Worm (Caenorhabditis elegans): ENCODE data around the gene nhr-80.

nhr-80 gene

DNA sequence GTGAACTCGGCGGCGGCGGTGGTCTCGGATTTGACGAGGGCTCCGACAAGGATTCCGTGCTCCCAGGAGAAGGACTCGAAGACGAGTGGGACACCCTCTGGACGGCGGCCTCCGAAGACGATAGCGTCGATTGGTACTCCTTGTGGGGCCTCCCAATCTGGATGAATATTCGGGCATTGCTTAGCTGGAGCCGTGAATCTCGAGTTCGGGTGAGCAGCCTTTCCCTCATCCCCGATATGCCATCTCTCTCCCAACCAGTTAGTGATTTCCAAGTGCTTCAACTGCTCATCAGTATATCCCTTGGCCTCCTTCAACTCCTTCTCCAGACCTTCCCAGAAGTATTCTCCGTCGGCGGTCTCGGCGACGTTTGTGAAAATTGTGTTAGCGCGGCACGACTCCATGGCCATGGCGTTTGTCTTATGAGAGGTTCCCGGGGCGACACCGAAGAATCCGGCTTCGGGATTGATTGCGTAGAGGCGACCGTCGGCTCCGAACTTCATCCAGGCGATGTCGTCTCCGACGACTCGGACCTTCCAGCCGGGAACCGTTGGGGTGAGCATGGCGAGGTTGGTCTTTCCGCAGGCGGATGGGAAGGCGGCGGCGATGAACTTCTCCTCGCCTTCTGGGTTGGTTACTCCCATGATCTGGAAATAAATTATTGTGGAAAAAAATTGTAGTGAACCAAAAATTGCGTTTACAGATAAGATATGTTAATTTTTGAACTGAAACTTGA lies 49.1 kb upstream of the nhr-80 start (continued):
- TF ChIP-seq nhr-11 (tag; optimal IDR thresholded peaks at IDR 0.05) (no peak), lin-1 (GFP tag; IDR thresholded peaks at IDR 0.05) (no peak), F26F4.8 (GFP tag; conservative IDR thresholded peaks at IDR 0.05) (no peak), nhr-102 (tag; optimal IDR thresholded peaks at IDR 0.05) (no peak)

DNA sequence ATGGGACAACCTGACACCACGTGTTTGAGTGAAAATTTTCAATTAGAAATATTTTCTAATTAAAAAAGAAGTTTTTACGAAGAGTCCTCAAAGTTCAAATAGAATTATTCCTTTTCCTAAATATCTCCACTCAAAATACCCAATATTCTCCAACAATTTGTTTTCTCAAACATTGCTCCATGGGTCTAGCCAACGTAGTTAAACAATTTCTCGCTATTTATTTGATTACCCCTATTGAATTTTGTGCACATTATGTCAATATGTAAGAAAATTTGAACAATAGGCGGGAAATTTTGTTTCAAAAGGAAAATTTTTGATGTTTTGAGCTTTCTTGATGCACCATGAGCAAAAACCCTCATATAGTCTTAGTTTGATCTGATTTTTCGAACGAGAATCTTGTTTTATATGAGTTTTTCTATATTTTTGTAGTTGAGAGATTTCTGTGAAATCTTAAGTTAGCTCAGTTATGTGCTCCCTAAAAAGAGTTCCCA lies 47.8 kb upstream of the nhr-80 start:
- no peak for TF ChIP-seq mxl-2 (GFP tag; conservative IDR thresholded peaks at IDR 0.05)
- peak; percentile 60 for TF ChIP-seq ces-1 (GFP tag; optimal IDR thresholded peaks at IDR 0.05)
- peak; percentile 64 for TF ChIP-seq vab-7 (GFP tag; IDR thresholded peaks at IDR 0.05)
- TF ChIP-seq hlh-30 (tag; optimal IDR thresholded peaks at IDR 0.05; ENCODE audit: insufficient read depth), result no peak
- peak; percentile 75; the same call in 1 of the 2 replicates for TF ChIP-seq T26A8.4 (GFP tag; IDR thresholded peaks at IDR 0.05)
- TF ChIP-seq unc-130 (GFP tag; optimal IDR thresholded peaks at IDR 0.05), result no peak
- TF ChIP-seq nhr-11 (tag; optimal IDR thresholded peaks at IDR 0.05), result no peak
- TF ChIP-seq lin-1 (GFP tag; IDR thresholded peaks at IDR 0.05), result peak; percentile 75
- TF ChIP-seq spr-1 (tag; optimal IDR thresholded peaks at IDR 0.05), result no peak
- TF ChIP-seq ZK337.2 (GFP tag; IDR thresholded peaks at IDR 0.05), result 0 out of 2 replicates have a peak, but pooled peaks have one; percentile 45
- TF ChIP-seq ceh-20 (GFP tag; IDR thresholded peaks at IDR 0.05), result 0 out of 2 replicates have a peak, but pooled peaks have one; percentile 52
- no peak for TF ChIP-seq tag-97 (GFP tag; IDR thresholded peaks at IDR 0.05)
- peak; percentile 70 for TF ChIP-seq ctbp-1 (GFP tag; IDR thresholded peaks at IDR 0.05)
- TF ChIP-seq lin-15B (tag; optimal IDR thresholded peaks at IDR 0.05), result no peak
- peak; percentile 50; the same call in 1 of the 2 replicates for TF ChIP-seq Y75B8A.6 (GFP tag; IDR thresholded peaks at IDR 0.05)
- TF ChIP-seq lim-7 (GFP tag; IDR thresholded peaks at IDR 0.05), result no peak
- 0 out of 2 replicates have a peak, but pooled peaks have one; percentile 4 for TF ChIP-seq saeg-2 (GFP tag; IDR thresholded peaks at IDR 0.05)
- TF ChIP-seq D1046.2 (GFP tag; IDR thresholded peaks at IDR 0.05), result no peak
- no peak for TF ChIP-seq daf-16 (GFP tag; optimal IDR thresholded peaks at IDR 0.05)
- no peak for TF ChIP-seq daf-16 (tag; optimal IDR thresholded peaks at IDR 0.05)
- no peak for TF ChIP-seq R02D3.7 (tag; optimal IDR thresholded peaks at IDR 0.05)
- peak; percentile 35 for TF ChIP-seq dmd-6 (GFP tag; IDR thresholded peaks at IDR 0.05)
- TF ChIP-seq lin-13 (GFP tag; optimal IDR thresholded peaks at IDR 0.05), result no peak
- no peak for TF ChIP-seq daf-19 (GFP tag; conservative IDR thresholded peaks at IDR 0.05)
- TF ChIP-seq sdz-12 (GFP tag; optimal IDR thresholded peaks at IDR 0.05), result no peak
- no peak for TF ChIP-seq F49E8.2 (tag; optimal IDR thresholded peaks at IDR 0.05; ENCODE audit: borderline replicate concordance)
- no peak for TF ChIP-seq skn-1 (tag; optimal IDR thresholded peaks at IDR 0.05)
- TF ChIP-seq zfp-2 (tag; optimal IDR thresholded peaks at IDR 0.05), result peak; percentile 42
- no peak for TF ChIP-seq snpc-4 (tag; optimal IDR thresholded peaks at IDR 0.05)
- no peak for TF ChIP-seq tra-1 (GFP tag; IDR thresholded peaks at IDR 0.05)
- no peak for TF ChIP-seq duxl-1 (tag; optimal IDR thresholded peaks at IDR 0.05; ENCODE audit: poor library complexity)
- no peak for TF ChIP-seq pqm-1 (tag; optimal IDR thresholded peaks at IDR 0.05)
- TF ChIP-seq ceh-44 (GFP tag; IDR thresholded peaks at IDR 0.05), result no peak
- TF ChIP-seq lir-3 (tag; optimal IDR thresholded peaks at IDR 0.05), result no peak
- TF ChIP-seq lin-38 (GFP tag; IDR thresholded peaks at IDR 0.05), result peak; percentile 50
- TF ChIP-seq madf-9 (GFP tag; conservative IDR thresholded peaks at IDR 0.05), result no peak
- no peak for TF ChIP-seq ceh-82 (tag; optimal IDR thresholded peaks at IDR 0.05)
- peak; percentile 97 for TF ChIP-seq aha-1 (tag)
- no peak for TF ChIP-seq ceh-62 (tag; optimal IDR thresholded peaks at IDR 0.05)
- no peak for TF ChIP-seq nhr-76 (tag; optimal IDR thresholded peaks at IDR 0.05)
- TF ChIP-seq fkh-10 (GFP tag; optimal IDR thresholded peaks at IDR 0.05), result no peak
- no peak for TF ChIP-seq ceh-28 (tag; optimal IDR thresholded peaks at IDR 0.05)
- no peak for TF ChIP-seq hlh-11 (tag; optimal IDR thresholded peaks at IDR 0.05)
- TF ChIP-seq mes-2 (tag; optimal IDR thresholded peaks at IDR 0.05; ENCODE audit: poor library complexity, severe bottlenecking), result no peak
- peak; percentile 65 for TF ChIP-seq hmg-1.1 (GFP tag; IDR thresholded peaks at IDR 0.05)
- no peak for TF ChIP-seq dmd-9 (GFP tag; IDR thresholded peaks at IDR 0.05)

Data from whole organism, L4 larva.